Worm (Caenorhabditis elegans): ENCODE measurements around the gene mtrf-1L.

The mtrf-1L gene

DNA sequence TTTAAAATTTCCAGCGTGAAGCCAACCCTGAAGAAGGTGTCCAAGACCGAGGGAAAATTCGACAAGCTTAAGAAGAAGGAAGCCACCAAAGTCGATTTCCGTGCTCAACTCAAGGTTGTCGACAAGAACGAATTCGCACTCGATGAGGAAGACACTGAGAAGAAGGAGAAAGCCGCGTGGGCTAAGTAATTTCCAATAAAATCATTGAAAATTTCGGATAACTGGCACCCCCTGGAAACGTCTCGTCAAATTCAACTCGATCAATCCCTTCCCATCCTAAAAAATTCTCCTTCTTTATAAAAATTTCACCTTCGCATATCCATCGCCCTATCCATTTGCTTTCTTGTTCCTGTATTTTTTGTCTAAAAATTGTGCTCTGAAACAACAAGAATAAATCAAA, 19.8 kb downstream of the mtrf-1L start:
- no peak for TF ChIP-seq unc-86 (tag; optimal IDR thresholded peaks at IDR 0.05)
- TF ChIP-seq jun-1 (tag; optimal IDR thresholded peaks at IDR 0.05) = no peak
- TF ChIP-seq aha-1 (tag; optimal IDR thresholded peaks at IDR 0.05) = no peak
- no peak for TF ChIP-seq ceh-88 (GFP tag; IDR thresholded peaks at IDR 0.05)
- no peak for TF ChIP-seq unc-30 (tag; optimal IDR thresholded peaks at IDR 0.05)
- TF ChIP-seq ceh-90 (tag; optimal IDR thresholded peaks at IDR 0.05) = no peak
- no peak for TF ChIP-seq xbp-1 (tag; optimal IDR thresholded peaks at IDR 0.05)

DNA sequence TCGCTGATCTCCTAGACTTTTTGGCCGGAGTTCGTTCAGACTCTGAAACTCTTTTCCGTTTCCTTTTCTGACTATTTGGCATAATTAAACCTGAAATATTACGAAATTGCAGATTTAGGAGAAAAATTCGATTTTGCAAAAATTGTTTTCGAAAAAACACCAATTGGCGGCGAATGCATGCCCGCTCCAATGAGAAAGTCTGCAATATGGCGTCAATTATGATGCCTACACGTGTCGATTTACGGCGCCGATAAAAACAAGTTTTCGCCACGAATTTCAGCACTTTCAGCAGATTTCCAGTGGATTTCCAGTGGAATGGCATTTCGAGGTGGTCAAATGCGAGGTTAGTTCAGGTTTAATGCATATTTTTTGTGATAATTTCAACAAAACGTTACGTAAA, 22.4 kb downstream of the mtrf-1L start, which contains the start of the genes Y59E9AL.36 and nbet-1:
Gene Y59E9AL.36, minus strand, starts transcription at position 92 of the 400 bp plus-strand sequence.
Gene nbet-1, plus strand, starts transcription at position 112 of the 400 bp plus-strand sequence.
- TF ChIP-seq sptf-1 (tag; optimal IDR thresholded peaks at IDR 0.05) (no peak), nhr-84 (tag; optimal IDR thresholded peaks at IDR 0.05) (no peak), aha-1 (tag; optimal IDR thresholded peaks at IDR 0.05) (no peak), Y116A8C.19 (tag; optimal IDR thresholded peaks at IDR 0.05; ENCODE audit: borderline replicate concordance) (no peak), elt-2 (tag; optimal IDR thresholded peaks at IDR 0.05) (peak; percentile 15), F16B12.6 (tag; optimal IDR thresholded peaks at IDR 0.05) (peak; percentile 97), efl-1 (optimal IDR thresholded peaks at IDR 0.05) (peak; percentile 89 to 91), efl-1 (GFP tag; optimal IDR thresholded peaks at IDR 0.05 in 1 of 2) (peak; percentile 89 to 99), nhr-28 (tag; optimal IDR thresholded peaks at IDR 0.05) (no peak), aly-2 (tag; optimal IDR thresholded peaks at IDR 0.05) (no peak), lsy-2 (tag; optimal IDR thresholded peaks at IDR 0.05) (peak; percentile 81 to 90), lin-15B (tag; optimal IDR thresholded peaks at IDR 0.05) (peak; percentile 97), tbx-2 (tag; optimal IDR thresholded peaks at IDR 0.05) (peak; percentile 70), isw-1 (GFP tag; IDR thresholded peaks at IDR 0.05) (peak; percentile 64), vab-15 (tag; optimal IDR thresholded peaks at IDR 0.05) (peak; percentile 56), unc-130 (tag; optimal IDR thresholded peaks at IDR 0.05) (peak; percentile 89), ztf-11 (tag; optimal IDR thresholded peaks at IDR 0.05) (no peak), ceh-82 (tag; optimal IDR thresholded peaks at IDR 0.05) (peak; percentile 39 to 90 (median 68)), fkh-4 (tag; optimal IDR thresholded peaks at IDR 0.05; ENCODE audit: borderline replicate concordance) (no peak), tlp-1 (tag; optimal IDR thresholded peaks at IDR 0.05) (no peak), nhr-76 (tag; optimal IDR thresholded peaks at IDR 0.05) (no peak), fkh-10 (GFP tag; optimal IDR thresholded peaks at IDR 0.05) (no peak), fos-1 (tag; optimal IDR thresholded peaks at IDR 0.05) (peak; percentile 57), unc-98 (GFP tag; IDR thresholded peaks at IDR 0.05) (no peak), zag-1 (tag; optimal IDR thresholded peaks at IDR 0.05) (no peak), lin-14 (GFP tag; optimal IDR thresholded peaks at IDR 0.05) (peak; percentile 73), ets-5 (GFP tag; IDR thresholded peaks at IDR 0.05) (no peak), swsn-7 (tag; optimal IDR thresholded peaks at IDR 0.05) (peak; percentile 63), egl-13 (tag; optimal IDR thresholded peaks at IDR 0.05) (no peak), nhr-11 (tag; optimal IDR thresholded peaks at IDR 0.05) (peak; percentile 54), ces-1 (GFP tag; optimal IDR thresholded peaks at IDR 0.05) (no peak), C34B4.2 (tag; optimal IDR thresholded peaks at IDR 0.05) (no peak), nhr-71 (tag; optimal IDR thresholded peaks at IDR 0.05) (peak; percentile 82), nhr-85 (tag) (peak; percentile 71), C16A3.4 (tag; optimal IDR thresholded peaks at IDR 0.05) (peak; percentile 90), ceh-63 (GFP tag; optimal IDR thresholded peaks at IDR 0.05) (no peak), efl-3 (GFP tag; optimal IDR thresholded peaks at IDR 0.05) (no peak), sup-37 (GFP tag; optimal IDR thresholded peaks at IDR 0.05) (no peak), ceh-88 (GFP tag; IDR thresholded peaks at IDR 0.05) (peak; percentile 35; the same call in 1 of the 2 replicates), ama-1 (optimal IDR thresholded peaks at IDR 0.05) (no peak), nhr-19 (GFP tag; conservative IDR thresholded peaks at IDR 0.05) (peak; percentile 53), xbp-1 (tag; optimal IDR thresholded peaks at IDR 0.05) (peak; percentile 81), skn-1 (tag; optimal IDR thresholded peaks at IDR 0.05) (peak; percentile 70), ceh-8 (GFP tag; optimal IDR thresholded peaks at IDR 0.05) (no peak), nhr-47 (tag; optimal IDR thresholded peaks at IDR 0.05) (peak; percentile 85), mab-9 (GFP tag; IDR thresholded peaks at IDR 0.05) (no peak), lin-13 (GFP tag; optimal IDR thresholded peaks at IDR 0.05) (peak; percentile 61), fkh-8 (tag; optimal IDR thresholded peaks at IDR 0.05) (peak; percentile 55), nhr-12 (tag; optimal IDR thresholded peaks at IDR 0.05) (no peak)
